Worm (Caenorhabditis elegans) whole organism, mixed stage, embryonic: Measurements from ENCODE around the gene kup-1.

Experiments used
- nhr-28 ChIP-seq: fragments of 150-350 bp; optimal IDR thresholded peaks from 2 replicates; lab custom pipeline; 2014; ENCODE audit warnings: missing biosample characterization, missing genetic modification characterization
- unc-62 ChIP-seq: fragments of 150-350 bp; optimal IDR thresholded peaks from 2 replicates; lab custom pipeline; 2014; ENCODE audit warnings: missing biosample characterization, missing genetic modification reagents, missing genetic modification characterization
- zip-8 ChIP-seq: fragments of 150-350 bp; optimal IDR thresholded peaks from 2 replicates; lab custom pipeline; 2014; ENCODE audit warnings: missing biosample characterization, missing genetic modification characterization
- ztf-11 ChIP-seq: fragments of 150-350 bp; optimal IDR thresholded peaks from 2 replicates; lab custom pipeline; 2014; ENCODE audit warnings: missing biosample characterization, missing genetic modification characterization

ce11 chrV:12080274-12080673, 39.6 kb upstream of the kup-1 start, which contains the start of gene R07B7.9:
- TF ChIP-seq unc-62 (GFP tag; lab: Kevin White, UChicago) = no peak
- no peak for TF ChIP-seq ztf-11 (tag; lab: Kevin White, UChicago)
- no peak for TF ChIP-seq nhr-28 (tag; lab: Kevin White, UChicago)
- no peak for TF ChIP-seq zip-8 (tag; lab: Kevin White, UChicago)
